Worm (Caenorhabditis elegans) whole organism, late embryonic: ENCODE data around the gene sdz-21.

Source experiments
- K02D7.2 ChIP-seq: sonication (generic microtip); optimal IDR thresholded peaks from 2 replicates; lab custom pipeline; 2017; ENCODE audit warnings: mild to moderate bottlenecking, missing genetic modification characterization, missing compliant biosample characterization
- T23F11.4 ChIP-seq: fragments of 200-800 bp; sonication (Bioruptor generic); optimal IDR thresholded peaks from 2 replicates; lab custom pipeline; 2018; ENCODE audit warnings: mild to moderate bottlenecking, missing genetic modification characterization, missing compliant biosample characterization
- Y22D7AL.16 ChIP-seq: sonication (generic microtip); optimal IDR thresholded peaks from 2 replicates; lab custom pipeline; 2016; ENCODE audit warnings: missing genetic modification characterization, missing compliant biosample characterization
- ama-1 ChIP-seq: fragments of 150-350 bp; optimal IDR thresholded peaks from 2 replicates; lab custom pipeline; 2014
- ceh-14 ChIP-seq: sonication (generic microtip); optimal IDR thresholded peaks from 2 replicates; lab custom pipeline; 2016; ENCODE audit warnings: missing genotype, missing genetic modification characterization, missing compliant biosample characterization
- ceh-18 ChIP-seq: sonication (generic microtip); optimal IDR thresholded peaks from 2 replicates; lab custom pipeline; 2016; ENCODE audit warnings: missing genetic modification characterization, missing compliant biosample characterization
- ceh-19 ChIP-seq: fragments of 200-800 bp; sonication (Bioruptor generic); optimal IDR thresholded peaks from 2 replicates; lab custom pipeline; 2018; ENCODE audit warnings: mild to moderate bottlenecking, missing genetic modification characterization, missing compliant biosample characterization
- ceh-31 ChIP-seq: sonication (generic microtip); optimal IDR thresholded peaks from 2 replicates; lab custom pipeline; 2016; ENCODE audit warnings: missing genetic modification characterization, missing compliant biosample characterization
- ceh-34 ChIP-seq: sonication (generic microtip); optimal IDR thresholded peaks from 2 replicates; lab custom pipeline; 2016; ENCODE audit warnings: mild to moderate bottlenecking, missing genetic modification characterization, missing compliant biosample characterization
- ceh-45 ChIP-seq: fragments of 200-800 bp; sonication (Bioruptor generic); IDR thresholded peaks from 2 replicates; pipeline ENCODE4 v1.3.6; 2022; ENCODE audit warnings: missing genetic modification reagents, missing genetic modification characterization, missing compliant biosample characterization
- ceh-48 ChIP-seq: sonication (generic microtip); optimal IDR thresholded peaks from 2 replicates; lab custom pipeline; 2016; ENCODE audit warnings: missing genetic modification characterization, inconsistent platforms, missing compliant biosample characterization
- ceh-6 ChIP-seq: fragments of 200-800 bp; sonication (Bioruptor generic); optimal IDR thresholded peaks from 2 replicates; lab custom pipeline; 2018; ENCODE audit warnings: mild to moderate bottlenecking, missing genetic modification characterization, missing compliant biosample characterization
- ceh-9 ChIP-seq: sonication (generic microtip); optimal IDR thresholded peaks from 2 replicates; lab custom pipeline; 2016; ENCODE audit warnings: mild to moderate bottlenecking, missing genetic modification characterization, inconsistent platforms, missing compliant biosample characterization
- dmd-4 ChIP-seq: sonication (generic microtip); optimal IDR thresholded peaks from 2 replicates; lab custom pipeline; 2016; ENCODE audit warnings: borderline replicate concordance, missing genetic modification characterization, missing compliant biosample characterization
- elt-2 ChIP-seq: sonication (generic microtip); optimal IDR thresholded peaks from 2 replicates; lab custom pipeline; 2016; ENCODE audit warnings: missing genetic modification reagents, missing genetic modification characterization, missing compliant biosample characterization
- ets-4 ChIP-seq: sonication (generic microtip); optimal IDR thresholded peaks from 2 replicates; lab custom pipeline; 2016; ENCODE audit warnings: missing genetic modification characterization, missing compliant biosample characterization
- fax-1 ChIP-seq: sonication (generic microtip); optimal IDR thresholded peaks from 2 replicates; lab custom pipeline; 2016; ENCODE audit warnings: missing genotype, missing genetic modification characterization, missing compliant biosample characterization
- gmeb-2 ChIP-seq: sonication (generic microtip); optimal IDR thresholded peaks from 2 replicates; lab custom pipeline; 2016; ENCODE audit warnings: missing genetic modification characterization, inconsistent platforms, missing compliant biosample characterization
- hlh-30 ChIP-seq: sonication (generic microtip); optimal IDR thresholded peaks from 2 replicates; lab custom pipeline; 2017; ENCODE audit warnings: antibody characterized with exemption, missing genetic modification characterization, missing compliant biosample characterization; ENCODE audit not compliant: insufficient read depth
- hlh-6 ChIP-seq: sonication (generic microtip); optimal IDR thresholded peaks from 2 replicates; lab custom pipeline; 2016; ENCODE audit warnings: missing genotype, missing genetic modification characterization, missing compliant biosample characterization
- hlh-8 ChIP-seq: sonication (generic microtip); optimal IDR thresholded peaks from 2 replicates; lab custom pipeline; 2016; ENCODE audit warnings: missing genotype, missing genetic modification characterization, missing compliant biosample characterization
- lim-6 ChIP-seq: sonication (generic microtip); optimal IDR thresholded peaks from 2 replicates; lab custom pipeline; 2016; ENCODE audit warnings: missing genetic modification characterization, missing compliant biosample characterization
- lin-11 ChIP-seq: fragments of 200-800 bp; sonication (Bioruptor generic); optimal IDR thresholded peaks from 2 replicates; lab custom pipeline; 2018; ENCODE audit warnings: mild to moderate bottlenecking, missing genetic modification characterization, missing compliant biosample characterization
- madf-2 ChIP-seq: sonication (generic microtip); optimal IDR thresholded peaks from 2 replicates; lab custom pipeline; 2017; ENCODE audit warnings: missing genetic modification characterization, missing compliant biosample characterization
- nhr-232 ChIP-seq: sonication (generic microtip); optimal IDR thresholded peaks from 2 replicates; lab custom pipeline; 2016; ENCODE audit warnings: missing genetic modification characterization, missing compliant biosample characterization
- pat-9 ChIP-seq: fragments of 200-800 bp; sonication (Bioruptor generic); optimal IDR thresholded peaks from 2 replicates; lab custom pipeline; 2018; ENCODE audit warnings: mild to moderate bottlenecking, missing genetic modification characterization, moderate library complexity, missing compliant biosample characterization
- pqm-1 ChIP-seq: sonication (generic microtip); optimal IDR thresholded peaks from 2 replicates; lab custom pipeline; 2016; ENCODE audit warnings: missing genetic modification characterization, missing compliant biosample characterization
- sox-2 ChIP-seq: fragments of 200-800 bp; sonication (Bioruptor generic); IDR thresholded peaks from 2 replicates; pipeline ENCODE4 v1.3.6; 2022; ENCODE audit warnings: missing genetic modification reagents, missing genetic modification characterization, missing compliant biosample characterization
- unc-3 ChIP-seq, 2 experiments: fragments of 200-800 bp in 1 of 2; sonication (Bioruptor generic) in 1 of 2; sonication (generic microtip) in 1 of 2; conservative IDR thresholded peaks in 1 of 2; optimal IDR thresholded peaks in 1 of 2; 2 replicates each; pipeline versions ENCODE4 v1.3.6 to Lab custom; 2016 to 2022; ENCODE audit warnings: missing compliant biosample characterization in 2 of 2, missing genetic modification characterization in 2 of 2, missing genetic modification reagents in 1 of 2
- unc-42 ChIP-seq: sonication (generic microtip); optimal IDR thresholded peaks from 2 replicates; lab custom pipeline; 2016; ENCODE audit warnings: missing genotype, missing genetic modification characterization, missing compliant biosample characterization
- zip-5 ChIP-seq: sonication (generic microtip); optimal IDR thresholded peaks from 2 replicates; lab custom pipeline; 2016; ENCODE audit warnings: missing genetic modification characterization, missing compliant biosample characterization
- ztf-16 ChIP-seq: sonication (generic microtip); optimal IDR thresholded peaks from 2 replicates; lab custom pipeline; 2017; ENCODE audit warnings: missing genetic modification characterization, missing compliant biosample characterization

sdz-21 gene

DNA sequence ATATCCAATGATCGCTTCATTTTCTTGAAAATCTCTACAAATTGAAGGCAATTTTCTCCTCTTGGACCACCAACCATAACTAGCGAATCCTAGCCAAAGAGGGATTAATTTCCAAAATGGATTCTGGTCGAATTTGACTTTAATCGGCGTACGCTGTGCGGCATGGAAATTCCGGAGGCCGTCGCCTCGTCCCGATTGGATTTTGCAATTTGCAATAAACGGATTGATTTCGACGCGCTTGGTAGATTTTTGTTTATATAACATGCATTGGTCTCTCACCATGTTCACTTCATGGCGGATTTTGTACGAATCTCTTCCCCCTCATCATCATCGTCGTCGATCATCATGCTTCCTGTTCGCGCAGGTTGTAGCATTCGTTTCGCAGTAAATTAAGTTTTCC is 8.9 kb upstream of the sdz-21 start:
- TF ChIP-seq ceh-45 (GFP tag; lab: Robert Waterston, UW) = no peak
- TF ChIP-seq K02D7.2 = no peak
- TF ChIP-seq ceh-31 (tag; lab: Kevin White, UChicago) = peak; percentile 7
- TF ChIP-seq unc-42 (tag; lab: Kevin White, UChicago) = peak; percentile 52
- TF ChIP-seq, all 69 proteins: peak for 2

DNA sequence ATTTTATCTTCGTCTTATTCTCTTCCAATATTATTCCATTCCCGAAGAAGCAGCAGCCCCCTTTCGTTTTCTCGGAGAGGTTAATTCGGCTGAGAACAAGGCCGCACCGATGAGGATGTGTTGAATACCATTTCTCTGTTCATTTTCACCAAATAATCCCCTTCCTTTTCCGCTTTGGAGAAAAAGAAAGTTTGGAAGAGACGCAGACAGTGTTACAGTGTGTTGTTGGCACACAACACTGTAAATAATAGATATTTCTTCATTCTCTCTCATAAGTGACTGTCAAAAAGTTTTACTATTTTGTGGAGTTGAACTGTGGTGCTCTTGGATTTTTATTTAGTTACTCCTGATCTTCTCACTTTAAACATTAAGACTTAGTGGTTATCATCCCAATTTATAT is 8.4 kb upstream of the sdz-21 start:
- TF ChIP-seq ets-4 (tag; lab: Kevin White, UChicago) = peak; percentile 23
- no peak for TF ChIP-seq pat-9

DNA sequence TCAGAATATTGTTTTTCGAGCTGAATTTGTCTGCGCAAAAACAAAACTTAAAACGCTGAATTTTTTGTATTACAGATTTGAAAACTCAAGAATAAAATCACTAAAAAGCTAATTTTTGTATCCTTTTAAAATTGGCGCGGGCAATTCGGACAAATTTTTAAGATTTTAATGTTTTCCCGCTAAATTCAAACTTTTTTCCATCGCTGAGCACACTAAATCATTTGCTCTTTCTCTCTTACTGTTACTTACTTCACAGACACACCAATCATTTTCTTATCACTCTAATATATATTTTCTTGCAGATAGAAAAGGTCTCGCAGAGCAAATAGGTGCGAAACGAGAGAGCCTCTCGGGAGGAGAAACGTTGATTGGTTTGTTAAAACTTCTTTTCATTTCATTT is 7.1 kb upstream of the sdz-21 start, which contains the start of gene par-3:
par-3 (plus strand) TSS at position 301 of the 400 bp plus-strand sequence.
- TF ChIP-seq lin-11 (tag; lab: Kevin White, UChicago) = no peak
- TF ChIP-seq gmeb-2 (tag; lab: Kevin White, UChicago) = no peak
- no peak for TF ChIP-seq fax-1 (tag; lab: Kevin White, UChicago)

DNA sequence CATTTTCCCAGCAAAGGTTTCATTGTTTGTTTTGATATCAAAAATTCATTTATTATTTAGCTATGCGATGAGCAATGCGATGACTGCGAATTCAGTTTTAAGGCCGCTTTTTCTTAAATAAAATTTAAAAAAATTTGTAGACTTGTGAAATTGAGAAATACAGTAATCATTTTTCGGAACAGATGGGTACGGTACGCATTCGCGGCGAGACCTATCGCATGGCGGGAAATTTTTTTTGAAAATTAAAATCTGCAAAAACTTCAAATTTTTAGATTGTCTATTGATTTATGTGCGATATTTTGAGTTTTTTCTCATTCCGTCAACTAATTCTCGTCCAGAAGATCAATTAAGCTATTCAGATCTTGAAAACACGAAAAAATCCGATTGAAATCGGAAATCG is 6.7 kb upstream of the sdz-21 start:
- TF ChIP-seq dmd-4 (tag; lab: Kevin White, UChicago) = no peak

DNA sequence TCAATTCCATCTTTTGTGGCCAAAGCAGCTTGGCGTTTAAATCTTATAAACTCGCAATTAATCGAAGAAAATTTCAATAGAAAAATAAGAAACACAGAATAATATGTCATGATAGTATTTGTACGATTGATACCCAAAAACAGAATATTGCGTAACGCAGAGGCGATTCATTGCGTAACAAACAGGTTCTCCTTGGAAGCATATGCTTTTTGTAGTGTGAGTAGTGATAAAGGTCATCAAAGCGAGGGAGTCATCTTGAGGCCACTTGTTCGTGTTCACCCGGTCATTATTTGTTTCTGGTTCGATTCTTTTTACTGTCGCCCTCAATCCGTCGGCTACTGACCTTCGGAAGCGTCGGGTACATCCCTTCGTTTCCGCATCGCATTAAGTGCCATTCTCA is 4.1 kb upstream of the sdz-21 start, which contains the start of gene F54E7.6:
F54E7.6 (minus strand) TSS at position 110 of the 400 bp plus-strand sequence.
- no peak for TF ChIP-seq lin-11 (tag; lab: Kevin White, UChicago)
- peak; percentile 37 for TF ChIP-seq elt-2 (tag; lab: Kevin White, UChicago)
- TF ChIP-seq ceh-48 (tag; lab: Kevin White, UChicago) = no peak
- TF ChIP-seq ceh-34 = no peak
- TF ChIP-seq ceh-31 (tag; lab: Kevin White, UChicago) = no peak
- TF ChIP-seq Y22D7AL.16 (tag; lab: Kevin White, UChicago) = no peak
- TF ChIP-seq, all 69 proteins: peak for 1

DNA sequence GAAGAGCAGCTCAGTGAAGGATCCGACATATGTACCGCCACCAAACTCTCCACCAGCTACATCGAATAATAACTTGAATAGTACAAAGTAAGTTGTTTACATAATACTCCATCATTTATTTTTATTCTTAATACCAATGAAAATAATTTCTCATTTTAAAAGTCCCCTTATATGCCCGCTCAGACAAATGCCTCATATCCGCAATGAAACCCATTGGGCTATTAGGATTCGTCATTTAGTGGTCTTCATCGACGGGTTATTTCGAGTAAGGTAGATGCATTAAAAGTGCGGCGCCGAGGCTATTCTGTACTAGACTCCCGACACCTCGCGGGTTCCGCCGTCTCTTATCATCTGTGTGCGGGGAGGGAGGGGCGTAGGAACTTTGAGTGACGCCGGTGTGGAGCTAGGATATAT is 3.1 kb downstream of the sdz-21 start:
- TF ChIP-seq ztf-16 (tag; lab: Kevin White, UChicago) (no peak), lim-6 (tag; lab: Kevin White, UChicago) (no peak), ama-1 (lab: Kevin White, UChicago) (no peak), ceh-19 (GFP tag; lab: Kevin White, UChicago) (no peak), madf-2 (no peak), hlh-6 (tag; lab: Kevin White, UChicago) (no peak), hlh-8 (tag; lab: Kevin White, UChicago) (no peak), nhr-232 (tag; lab: Kevin White, UChicago) (no peak), zip-5 (tag; lab: Kevin White, UChicago) (no peak), sox-2 (GFP tag; lab: Robert Waterston, UW) (no peak), ceh-6 (GFP tag; lab: Kevin White, UChicago) (no peak), T23F11.4 (no peak), ceh-9 (tag; lab: Kevin White, UChicago) (no peak), pqm-1 (tag; lab: Kevin White, UChicago) (no peak), ceh-18 (tag; lab: Kevin White, UChicago) (no peak)
- TF ChIP-seq, all 69 proteins: peak for 0

DNA sequence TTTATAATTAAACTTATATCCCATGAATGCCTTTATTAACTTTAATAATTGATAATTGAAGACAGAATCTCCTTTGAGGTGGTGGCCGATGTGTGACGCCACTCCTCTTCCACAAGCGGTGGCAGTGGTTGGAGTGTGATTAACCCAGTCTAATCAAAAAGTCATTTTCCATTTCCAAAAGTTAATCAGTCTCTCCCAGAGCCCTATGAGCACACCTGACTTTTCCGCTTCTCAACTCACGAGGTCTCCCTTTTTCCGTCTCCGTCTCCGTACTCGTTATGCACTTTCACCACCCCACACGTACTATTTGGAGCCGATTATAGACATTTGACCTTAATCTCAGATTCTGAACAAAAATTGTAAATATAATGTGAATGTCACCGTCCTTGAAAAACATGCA is 14.1 kb downstream of the sdz-21 start:
- TF ChIP-seq ceh-14 (tag; lab: Kevin White, UChicago) = peak; percentile 69
- peak; percentile 51 for TF ChIP-seq hlh-30 (tag; lab: Kevin White, UChicago)
- TF ChIP-seq unc-3 (GFP tag; conservative IDR thresholded peaks at IDR 0.05; lab: Robert Waterston, UW) = no peak
- no peak for TF ChIP-seq unc-3 (tag; optimal IDR thresholded peaks at IDR 0.05; lab: Kevin White, UChicago)
